Fruit fly (Drosophila melanogaster) whole organism, embryonic: ENCODE measurements around the gene wdn.

Source experiments
- Asciz ChIP-seq: fragments of 200-800 bp; sonication (Bioruptor generic); optimal IDR thresholded peaks from 2 replicates; lab custom pipeline; 2017; ENCODE audit warnings: missing biosample characterization, mild to moderate bottlenecking, missing genetic modification characterization, missing genetic modification reagents
- Bgb ChIP-seq: fragments of 200-800 bp; sonication (Bioruptor generic); IDR thresholded peaks from 2 replicates; pipeline ENCODE4 v1.3.6; 2022; ENCODE audit warnings: missing biosample characterization, missing genetic modification characterization; ENCODE audit not compliant: partially characterized antibody
- C15 ChIP-seq: fragments of 200-800 bp; sonication (Bioruptor generic); IDR thresholded peaks from 3 replicates; pipeline ENCODE4 v1.3.6; 2022; ENCODE audit warnings: missing biosample characterization, missing genetic modification characterization
- CG10267 ChIP-seq: fragments of 200-800 bp; sonication (Bioruptor generic); optimal IDR thresholded peaks from 2 replicates; lab custom pipeline; 2018; ENCODE audit warnings: missing biosample characterization, mild to moderate bottlenecking, missing genetic modification characterization, moderate library complexity
- CG11723 ChIP-seq: fragments of 200-800 bp; sonication (Bioruptor generic); optimal IDR thresholded peaks from 2 replicates; lab custom pipeline; 2017; ENCODE audit warnings: missing biosample characterization, mild to moderate bottlenecking, missing genetic modification characterization
- CG12769 ChIP-seq: fragments of 200-800 bp; sonication (Bioruptor generic); optimal IDR thresholded peaks from 2 replicates; lab custom pipeline; 2019; ENCODE audit warnings: missing biosample characterization, mild to moderate bottlenecking, missing genetic modification characterization, moderate library complexity
- CG13287 ChIP-seq: fragments of 200-800 bp; sonication (Bioruptor generic); IDR thresholded peaks from 2 replicates; pipeline ENCODE4 v1.3.6; 2022; ENCODE audit warnings: missing biosample characterization, missing genetic modification characterization; ENCODE audit not compliant: partially characterized antibody
- CG14441 ChIP-seq: fragments of 200-800 bp; sonication (Bioruptor generic); IDR thresholded peaks from 2 replicates; pipeline ENCODE4 v1.3.6; 2022; ENCODE audit warnings: missing biosample characterization, missing genetic modification characterization
- CG15011 ChIP-seq: fragments of 200-800 bp; sonication (Bioruptor generic); optimal IDR thresholded peaks from 3 replicates; lab custom pipeline; 2018; ENCODE audit warnings: missing biosample characterization, mild to moderate bottlenecking, missing genetic modification characterization
- CG17568 ChIP-seq: fragments of 200-800 bp; sonication (Bioruptor generic); optimal IDR thresholded peaks from 2 replicates; lab custom pipeline; 2018; ENCODE audit warnings: missing biosample characterization, mild to moderate bottlenecking, missing genetic modification characterization, moderate library complexity
- CG17612 ChIP-seq: fragments of 200-800 bp; sonication (Bioruptor generic); IDR thresholded peaks from 2 replicates; pipeline ENCODE4 v1.3.6; 2022; ENCODE audit warnings: missing biosample characterization, missing genetic modification characterization
- CG17829 ChIP-seq: fragments of 200-800 bp; optimal IDR thresholded peaks from 2 replicates; lab custom pipeline; 2019; ENCODE audit warnings: missing biosample characterization, mild to moderate bottlenecking, missing genetic modification characterization, moderate library complexity
- CG18011 ChIP-seq: fragments of 200-800 bp; sonication (Bioruptor generic); optimal IDR thresholded peaks from 2 replicates; lab custom pipeline; 2017; ENCODE audit warnings: missing biosample characterization, missing genetic modification characterization, mild to moderate bottlenecking, moderate library complexity, missing genotype
- CG2889 ChIP-seq: fragments of 200-800 bp; sonication (Bioruptor generic); IDR thresholded peaks from 3 replicates; pipeline ENCODE4 v1.3.6; 2022; ENCODE audit warnings: missing biosample characterization, missing genetic modification characterization
- CG3065 ChIP-seq: fragments of 200-800 bp; sonication (Bioruptor generic); optimal IDR thresholded peaks from 2 replicates; lab custom pipeline; 2016; ENCODE audit warnings: missing biosample characterization, missing genetic modification characterization
- CG32767 ChIP-seq: fragments of 200-800 bp; sonication (Bioruptor generic); IDR thresholded peaks from 2 replicates; pipeline ENCODE4 v1.3.6; 2022; ENCODE audit warnings: missing biosample characterization, missing genetic modification characterization
- CG33213 ChIP-seq: fragments of 200-800 bp; sonication (Bioruptor generic); optimal IDR thresholded peaks from 3 replicates; lab custom pipeline; 2016; ENCODE audit warnings: missing biosample characterization, missing genetic modification characterization
- CG4282 ChIP-seq: fragments of 200-800 bp; sonication (Bioruptor generic); optimal IDR thresholded peaks from 2 replicates; lab custom pipeline; 2016; ENCODE audit warnings: missing biosample characterization, missing genetic modification characterization
- CG8089 ChIP-seq: fragments of 200-800 bp; sonication (Bioruptor generic); optimal IDR thresholded peaks from 3 replicates; lab custom pipeline; 2016; ENCODE audit warnings: missing biosample characterization, missing genetic modification characterization
- CG9817 ChIP-seq: fragments of 200-800 bp; sonication (Bioruptor generic); optimal IDR thresholded peaks from 2 replicates; lab custom pipeline; 2018; ENCODE audit warnings: missing biosample characterization, mild to moderate bottlenecking, missing genetic modification characterization, moderate library complexity
- CTCF ChIP-seq: fragments of 200-800 bp; sonication (Bioruptor generic); optimal IDR thresholded peaks from 2 replicates; lab custom pipeline; 2017; ENCODE audit warnings: missing biosample characterization, mild to moderate bottlenecking, missing genetic modification characterization, moderate library complexity
- CoRest ChIP-seq: fragments of 200-800 bp; sonication (Bioruptor generic); optimal IDR thresholded peaks from 3 replicates; lab custom pipeline; 2018; ENCODE audit warnings: missing biosample characterization, mild to moderate bottlenecking, missing genetic modification characterization, moderate library complexity
- Dek ChIP-seq: fragments of 200-800 bp; sonication (Bioruptor generic); optimal IDR thresholded peaks from 3 replicates; lab custom pipeline; 2019; ENCODE audit warnings: missing biosample characterization, mild to moderate bottlenecking, missing genetic modification characterization, moderate library complexity
- Drgx ChIP-seq: fragments of 200-800 bp; sonication (Bioruptor generic); IDR thresholded peaks from 2 replicates; pipeline ENCODE4 v1.3.6; 2022; ENCODE audit warnings: missing biosample characterization, missing genetic modification characterization
- E2f1 ChIP-seq: fragments of 200-800 bp; sonication (Bioruptor generic); IDR thresholded peaks from 2 replicates; pipeline ENCODE4 v1.3.6; 2022; ENCODE audit warnings: missing biosample characterization, missing genetic modification characterization
- Hr78 ChIP-seq, 2 experiments: fragments of 200-800 bp in 1 of 2; fragments of >200 bp in 1 of 2; sonication (Bioruptor generic) in 1 of 2; optimal IDR thresholded peaks; 2 replicates each; lab custom pipeline; 2017 to 2019; ENCODE audit warnings: missing biosample characterization in 2 of 2, missing genetic modification characterization in 2 of 2, mild to moderate bottlenecking in 1 of 2, moderate library complexity in 1 of 2
- Max ChIP-seq: fragments of 200-800 bp; sonication (Bioruptor generic); optimal IDR thresholded peaks from 2 replicates; lab custom pipeline; 2016; ENCODE audit warnings: missing biosample characterization, mild to moderate bottlenecking, missing genetic modification characterization
- Ptx1 ChIP-seq: fragments of 200-800 bp; sonication (Bioruptor generic); IDR thresholded peaks from 2 replicates; pipeline ENCODE4 v1.3.6; 2022; ENCODE audit warnings: missing biosample characterization, missing genetic modification characterization
- Ssrp ChIP-seq: fragments of 200-800 bp; sonication (Bioruptor generic); optimal IDR thresholded peaks from 2 replicates; lab custom pipeline; 2018; ENCODE audit warnings: missing biosample characterization, mild to moderate bottlenecking, missing genetic modification characterization, moderate library complexity
- TFAM ChIP-seq: fragments of 200-800 bp; sonication (Bioruptor generic); optimal IDR thresholded peaks from 2 replicates; lab custom pipeline; 2017; ENCODE audit warnings: missing biosample characterization, missing genetic modification characterization, inconsistent platforms
- Xrp1 ChIP-seq: fragments of 200-800 bp; sonication (Bioruptor generic); IDR thresholded peaks from 2 replicates; pipeline ENCODE4 v1.3.6; 2022; ENCODE audit warnings: missing biosample characterization, missing genetic modification characterization
- amos ChIP-seq: fragments of 200-800 bp; sonication (Bioruptor generic); IDR thresholded peaks from 2 replicates; pipeline ENCODE4 v1.3.6; 2022; ENCODE audit warnings: missing biosample characterization, missing genetic modification characterization; ENCODE audit not compliant: partially characterized antibody
- bab2 ChIP-seq: fragments of 200-800 bp; sonication (Bioruptor generic); optimal IDR thresholded peaks from 2 replicates; lab custom pipeline; 2016; ENCODE audit warnings: missing biosample characterization, missing genetic modification characterization
- br ChIP-seq: fragments of >200 bp; optimal IDR thresholded peaks from 2 replicates; lab custom pipeline; 2017
- chif ChIP-seq, 2 experiments: fragments of 200-800 bp; sonication (Bioruptor generic); optimal IDR thresholded peaks; 3 replicates each; lab custom pipeline; 2016; ENCODE audit warnings: missing biosample characterization in 2 of 2, missing genetic modification characterization in 2 of 2
- chm ChIP-seq: fragments of 200-800 bp; sonication (Bioruptor generic); IDR thresholded peaks from 2 replicates; pipeline ENCODE4 v1.3.6; 2022; ENCODE audit warnings: missing biosample characterization, missing genetic modification characterization
- dpn ChIP-seq, 2 experiments: fragments of 200-800 bp; sonication (Bioruptor generic); optimal IDR thresholded peaks; 3 replicates each; lab custom pipeline; 2016; ENCODE audit warnings: missing biosample characterization in 2 of 2, missing genetic modification characterization in 2 of 2
- fu2 ChIP-seq: fragments of 200-800 bp; sonication (Bioruptor generic); optimal IDR thresholded peaks from 2 replicates; lab custom pipeline; 2016; ENCODE audit warnings: missing biosample characterization, missing genetic modification characterization
- gfzf ChIP-seq: fragments of 200-800 bp; sonication (Bioruptor generic); optimal IDR thresholded peaks from 2 replicates; lab custom pipeline; 2016; ENCODE audit warnings: missing biosample characterization, mild to moderate bottlenecking, missing genetic modification characterization, moderate library complexity
- hb ChIP-seq: fragments of 200-800 bp; sonication (Bioruptor generic); IDR thresholded peaks from 3 replicates; pipeline ENCODE4 v1.3.6; 2022; ENCODE audit warnings: missing biosample characterization, missing genetic modification characterization; ENCODE audit not compliant: partially characterized antibody
- inv ChIP-seq: fragments of 200-800 bp; sonication (Bioruptor generic); IDR thresholded peaks from 2 replicates; pipeline ENCODE4 v1.3.6; 2022; ENCODE audit warnings: missing biosample characterization, missing genetic modification characterization; ENCODE audit not compliant: partially characterized antibody
- kay ChIP-seq: fragments of 200-800 bp; sonication (Bioruptor generic); optimal IDR thresholded peaks from 2 replicates; lab custom pipeline; 2016; ENCODE audit warnings: missing biosample characterization, missing genetic modification characterization
- lmd ChIP-seq: fragments of 200-800 bp; sonication (Bioruptor generic); IDR thresholded peaks from 2 replicates; pipeline ENCODE4 v1.3.6; 2022; ENCODE audit warnings: missing biosample characterization, missing genetic modification characterization
- nerfin-2 ChIP-seq: fragments of 200-800 bp; sonication (Bioruptor generic); IDR thresholded peaks from 2 replicates; pipeline ENCODE4 v1.3.6; 2022; ENCODE audit warnings: missing biosample characterization, missing genetic modification characterization; ENCODE audit not compliant: partially characterized antibody
- odd ChIP-seq: fragments of 200-800 bp; sonication (Bioruptor generic); optimal IDR thresholded peaks from 2 replicates; lab custom pipeline; 2017; ENCODE audit warnings: missing biosample characterization, mild to moderate bottlenecking, missing genetic modification characterization
- pb ChIP-seq: fragments of 200-800 bp; sonication (Bioruptor generic); optimal IDR thresholded peaks from 3 replicates; lab custom pipeline; 2016; ENCODE audit warnings: missing biosample characterization, missing genetic modification characterization
- peb ChIP-seq: fragments of 200-800 bp; sonication (Bioruptor generic); IDR thresholded peaks from 2 replicates; pipeline ENCODE4 v1.3.6; 2022; ENCODE audit warnings: missing biosample characterization, missing genetic modification characterization
- pum ChIP-seq: fragments of 200-800 bp; sonication (Bioruptor generic); optimal IDR thresholded peaks from 2 replicates; lab custom pipeline; 2016; ENCODE audit warnings: missing biosample characterization, missing genetic modification characterization
- pzg ChIP-seq: fragments of 200-800 bp; sonication (Bioruptor generic); optimal IDR thresholded peaks from 3 replicates; lab custom pipeline; 2018; ENCODE audit warnings: missing biosample characterization, mild to moderate bottlenecking, missing genetic modification characterization, moderate library complexity
- vfl ChIP-seq: fragments of 200-800 bp; sonication (Bioruptor generic); optimal IDR thresholded peaks from 2 replicates; lab custom pipeline; 2016; ENCODE audit warnings: missing biosample characterization, missing genetic modification characterization
- yki ChIP-seq: fragments of >200 bp; optimal IDR thresholded peaks from 3 replicates; lab custom pipeline; 2018

The wdn gene

dm6 chr3R:28810942-28811676, at the start of gene wdn (continued):
- TF ChIP-seq CG10267 (tag; lab: Kevin White, UChicago): peak; percentile 88
- no peak for TF ChIP-seq CG4282
- TF ChIP-seq Dek (tag; lab: Kevin White, UChicago): no peak
- TF ChIP-seq CG3065 (GFP tag; lab: Kevin White, UChicago): no peak
- no peak for TF ChIP-seq CTCF (GFP tag; lab: Kevin White, UChicago)
- TF ChIP-seq peb (GFP tag; lab: Robert Waterston, UW): no peak
- TF ChIP-seq pum (GFP tag; lab: Kevin White, UChicago): no peak
- no peak for TF ChIP-seq CG32767 (GFP tag; lab: Robert Waterston, UW)
- peak; percentile 16 for TF ChIP-seq CG9817
- TF ChIP-seq Bgb: peak; percentile 25; the same call in 1 of the 2 replicates
- no peak for TF ChIP-seq CG11723 (GFP tag; lab: Kevin White, UChicago)
- TF ChIP-seq Ssrp (tag; lab: Kevin White, UChicago): no peak
- TF ChIP-seq dpn (GFP tag; optimal IDR thresholded peaks at IDR 0.05; lab: Kevin White, UChicago): no peak
- TF ChIP-seq chif (GFP tag; optimal IDR thresholded peaks at IDR 0.05; lab: Kevin White, UChicago): no peak
- no peak for TF ChIP-seq fu2 (GFP tag; lab: Kevin White, UChicago)
- TF ChIP-seq TFAM (GFP tag; lab: Kevin White, UChicago): no peak
- TF ChIP-seq Ptx1 (GFP tag; lab: Robert Waterston, UW): no peak
- no peak for TF ChIP-seq Asciz (GFP tag; lab: Kevin White, UChicago)
- TF ChIP-seq CG18011 (GFP tag; lab: Kevin White, UChicago): no peak
- no peak for TF ChIP-seq gfzf (GFP tag; lab: Kevin White, UChicago)
- no peak for TF ChIP-seq chm (GFP tag; lab: Robert Waterston, UW)
- peak; percentile 47 for TF ChIP-seq pzg (GFP tag; lab: Kevin White, UChicago)
- no peak for TF ChIP-seq yki (lab: Kevin White, UChicago)
- TF ChIP-seq Drgx (GFP tag; lab: Robert Waterston, UW): no peak
- peak; percentile 2 for TF ChIP-seq bab2
- TF ChIP-seq CG33213 (GFP tag; lab: Kevin White, UChicago): no peak
- no peak for TF ChIP-seq CG17612 (GFP tag; lab: Robert Waterston, UW)
- peak; percentile 50; the same call in 1 of the 2 replicates for TF ChIP-seq E2f1 (GFP tag; lab: Robert Waterston, UW)
- TF ChIP-seq Max (GFP tag; lab: Kevin White, UChicago): no peak
- peak; percentile 11; the same call in 1 of the 2 replicates for TF ChIP-seq lmd (GFP tag; lab: Robert Waterston, UW)
- no peak for TF ChIP-seq C15 (GFP tag; lab: Robert Waterston, UW)
- TF ChIP-seq kay: no peak
- TF ChIP-seq CG12769 (tag; lab: Kevin White, UChicago): no peak
- TF ChIP-seq CG8089 (GFP tag; lab: Kevin White, UChicago): no peak
- TF ChIP-seq inv (GFP tag; lab: Robert Waterston, UW): no peak
- TF ChIP-seq odd (GFP tag; lab: Kevin White, UChicago): no peak
- TF ChIP-seq Xrp1: no peak
- peak; percentile 54; the same call in 1 of the 2 replicates for TF ChIP-seq CG13287 (GFP tag; lab: Robert Waterston, UW)
- TF ChIP-seq amos: 0 out of 2 replicates have a peak, but pooled peaks have one; percentile 21
- TF ChIP-seq CoRest (tag; lab: Kevin White, UChicago): no peak
- TF ChIP-seq vfl (GFP tag; lab: Kevin White, UChicago): no peak
- no peak for TF ChIP-seq nerfin-2 (GFP tag; lab: Robert Waterston, UW)
- TF ChIP-seq Hr78 (GFP tag; optimal IDR thresholded peaks at IDR 0.05; lab: Kevin White, UChicago): no peak
- no peak for TF ChIP-seq CG2889
- TF ChIP-seq br: no peak
- no peak for TF ChIP-seq CG17829 (tag; lab: Kevin White, UChicago)
- no peak for TF ChIP-seq pb (GFP tag; lab: Kevin White, UChicago)
- TF ChIP-seq hb (GFP tag; lab: Robert Waterston, UW): no peak
- no peak for TF ChIP-seq CG15011
- TF ChIP-seq CG17568 (GFP tag; lab: Kevin White, UChicago): no peak
- TF ChIP-seq CG14441 (GFP tag; lab: Robert Waterston, UW): no peak
